Worm (Caenorhabditis elegans) whole organism, late embryonic: ENCODE data around the gene Y51H7C.3.

Experiments
- ceh-22 ChIP-seq: sonication (generic microtip); optimal IDR thresholded peaks from 2 replicates; lab custom pipeline; 2017; ENCODE audit warnings: missing biosample characterization, missing genetic modification characterization
- ceh-30 ChIP-seq: fragments of 150-350 bp; optimal IDR thresholded peaks from 2 replicates; lab custom pipeline; 2014; ENCODE audit warnings: missing biosample characterization, missing genetic modification characterization
- nfya-1 ChIP-seq: sonication (generic microtip); optimal IDR thresholded peaks from 2 replicates; lab custom pipeline; 2017; ENCODE audit warnings: missing genetic modification characterization, mild to moderate bottlenecking, missing compliant biosample characterization, antibody characterized with exemption, moderate library complexity
- pha-4 ChIP-seq: fragments of 150-350 bp; optimal IDR thresholded peaks from 2 replicates; lab custom pipeline; 2018; ENCODE audit warnings: missing biosample characterization, missing genetic modification reagents, missing genetic modification characterization
- syd-9 ChIP-seq: sonication (generic microtip); optimal IDR thresholded peaks from 2 replicates; lab custom pipeline; 2016; ENCODE audit warnings: mild to moderate bottlenecking, missing genetic modification characterization, moderate library complexity, missing compliant biosample characterization

ce11 chrII:1478522-1478921, 40.2 kb downstream of the Y51H7C.3 start:
- TF ChIP-seq syd-9 (tag; lab: Kevin White, UChicago), result no peak
- TF ChIP-seq nfya-1 (tag; lab: Kevin White, UChicago), result no peak
- no peak for TF ChIP-seq pha-4 (tag; lab: Kevin White, UChicago)
- no peak for TF ChIP-seq ceh-22 (tag; lab: Kevin White, UChicago)
- TF ChIP-seq ceh-30 (tag; lab: Kevin White, UChicago), result no peak
